Worm (Caenorhabditis elegans): Measurements from ENCODE around the gene sru-45.

Gene sru-45

ce11 chrV:16593792-16594059 is 28.0 kb downstream of the sru-45 start:
- TF ChIP-seq B0336.3 (GFP tag; IDR thresholded peaks at IDR 0.05) = 0 out of 2 replicates have a peak, but pooled peaks have one; percentile 7
- no peak for TF ChIP-seq tlf-1 (GFP tag; optimal IDR thresholded peaks at IDR 0.05)
- no peak for TF ChIP-seq atf-7 (tag; optimal IDR thresholded peaks at IDR 0.05)
- no peak for TF ChIP-seq F57A8.1 (GFP tag; optimal IDR thresholded peaks at IDR 0.05)
- TF ChIP-seq mcd-1 (GFP tag; IDR thresholded peaks at IDR 0.05) = peak; percentile 26; the same call in 1 of the 2 replicates
- TF ChIP-seq rpc-1 (optimal IDR thresholded peaks at IDR 0.05) = no peak
- no peak for TF ChIP-seq rpc-1 (tag; optimal IDR thresholded peaks at IDR 0.05)
- TF ChIP-seq Y95B8A.8 (GFP tag; IDR thresholded peaks at IDR 0.05) = peak; percentile 44
- no peak for TF ChIP-seq mes-4 (tag; optimal IDR thresholded peaks at IDR 0.05)
- no peak for TF ChIP-seq him-1 (tag; optimal IDR thresholded peaks at IDR 0.05)
- TF ChIP-seq hsf-1 (GFP tag; IDR thresholded peaks at IDR 0.05) = no peak
- no peak for TF ChIP-seq madf-8 (GFP tag; conservative IDR thresholded peaks at IDR 0.05)
- TF ChIP-seq lag-1 (GFP tag; IDR thresholded peaks at IDR 0.05) = no peak
- no peak for TF ChIP-seq nfya-1 (tag; optimal IDR thresholded peaks at IDR 0.05; ENCODE audit: borderline replicate concordance, insufficient read depth)
- TF ChIP-seq Y67H2A.10 (GFP tag; conservative IDR thresholded peaks at IDR 0.05) = no peak
- TF ChIP-seq Y53G8AR.9 (GFP tag; conservative IDR thresholded peaks at IDR 0.05) = 0 out of 2 replicates have a peak, but pooled peaks have one; percentile 45
- peak; percentile 38 for TF ChIP-seq repo-1 (tag; optimal IDR thresholded peaks at IDR 0.05)
- no peak for TF ChIP-seq ceh-100 (GFP tag; IDR thresholded peaks at IDR 0.05)
- TF ChIP-seq ekl-4 (GFP tag; IDR thresholded peaks at IDR 0.05) = 0 out of 2 replicates have a peak, but pooled peaks have one; percentile 22
- no peak for TF ChIP-seq F10E7.11 (tag; optimal IDR thresholded peaks at IDR 0.05)
- no peak for TF ChIP-seq rcor-1 (GFP tag; IDR thresholded peaks at IDR 0.05)
- TF ChIP-seq egl-44 (GFP tag; IDR thresholded peaks at IDR 0.05) = no peak
- TF ChIP-seq fkh-3 (tag; optimal IDR thresholded peaks at IDR 0.05) = no peak
- TF ChIP-seq pbrm-1 (GFP tag; IDR thresholded peaks at IDR 0.05) = no peak
- TF ChIP-seq tbx-9 (tag; optimal IDR thresholded peaks at IDR 0.05; ENCODE audit: borderline replicate concordance) = no peak
- TF ChIP-seq unc-130 (GFP tag; optimal IDR thresholded peaks at IDR 0.05) = no peak
- TF ChIP-seq C06A6.2 (GFP tag; conservative IDR thresholded peaks at IDR 0.05) = no peak
- TF ChIP-seq zfh-2 (GFP tag; conservative IDR thresholded peaks at IDR 0.05) = peak; percentile 85
- no peak for TF ChIP-seq nhr-27 (tag; optimal IDR thresholded peaks at IDR 0.05)
- TF ChIP-seq F37B4.10 (GFP tag; IDR thresholded peaks at IDR 0.05) = no peak
- TF ChIP-seq Y56A3A.18 (GFP tag; IDR thresholded peaks at IDR 0.05) = no peak
- no peak for TF ChIP-seq F22D6.2 (tag; optimal IDR thresholded peaks at IDR 0.05)
- no peak for TF ChIP-seq dpff-1 (tag; optimal IDR thresholded peaks at IDR 0.05)
- TF ChIP-seq attf-5 (GFP tag; optimal IDR thresholded peaks at IDR 0.05) = no peak
- no peak for TF ChIP-seq lir-1 (GFP tag; conservative IDR thresholded peaks at IDR 0.05)
- TF ChIP-seq K11D2.4 (GFP tag; IDR thresholded peaks at IDR 0.05) = no peak; the same call in 1 of the 2 replicates
- no peak for TF ChIP-seq mel-28 (tag; optimal IDR thresholded peaks at IDR 0.05; ENCODE audit: borderline replicate concordance)
- TF ChIP-seq hlh-26 (GFP tag; conservative IDR thresholded peaks at IDR 0.05) = no peak
- TF ChIP-seq efl-1 (GFP tag; optimal IDR thresholded peaks at IDR 0.05) = no peak
- TF ChIP-seq F49E8.2 (tag; optimal IDR thresholded peaks at IDR 0.05; ENCODE audit: insufficient read depth) = no peak
- TF ChIP-seq attf-6 (GFP tag; IDR thresholded peaks at IDR 0.05) = peak; percentile 27; the same call in 1 of the 2 replicates
- TF ChIP-seq cebp-2 (GFP tag; IDR thresholded peaks at IDR 0.05) = peak; percentile 31; the same call in 1 of the 2 replicates
- TF ChIP-seq D2030.7 (GFP tag; IDR thresholded peaks at IDR 0.05) = no peak
- TF ChIP-seq dox-1 (GFP tag; IDR thresholded peaks at IDR 0.05) = no peak
- no peak for TF ChIP-seq athp-1 (tag; optimal IDR thresholded peaks at IDR 0.05)
- no peak for TF ChIP-seq sptf-2 (GFP tag; optimal IDR thresholded peaks at IDR 0.05)
- TF ChIP-seq somi-1 (GFP tag; optimal IDR thresholded peaks at IDR 0.05) = no peak
- no peak for TF ChIP-seq zim-3 (tag; optimal IDR thresholded peaks at IDR 0.05)
- no peak for TF ChIP-seq ztf-3 (GFP tag; optimal IDR thresholded peaks at IDR 0.05)
- no peak for TF ChIP-seq ztf-6 (GFP tag; IDR thresholded peaks at IDR 0.05)
- no peak for TF ChIP-seq T07F8.4 (tag; optimal IDR thresholded peaks at IDR 0.05)

Measured in whole organism, young adult.